Fruit fly (Drosophila melanogaster) whole organism, embryonic: Measurements from ENCODE around the gene CG43121.

Source experiments
- Abd-B ChIP-seq: fragments of 200-800 bp; sonication (Bioruptor generic); optimal IDR thresholded peaks from 2 replicates; lab custom pipeline; 2018; ENCODE audit warnings: missing biosample characterization, mild to moderate bottlenecking, missing genetic modification characterization, moderate library complexity
- Atf6 ChIP-seq: fragments of 200-800 bp; sonication (Bioruptor generic); IDR thresholded peaks from 2 replicates; pipeline ENCODE4 v1.3.6; 2022; ENCODE audit warnings: missing biosample characterization, missing genetic modification characterization
- BEAF-32 ChIP-seq: fragments of 200-800 bp; sonication (Bioruptor generic); optimal IDR thresholded peaks from 3 replicates; lab custom pipeline; 2017; ENCODE audit warnings: missing biosample characterization, missing genetic modification characterization, mild to moderate bottlenecking, moderate library complexity, missing genetic modification reagents
- Blimp-1 ChIP-seq: fragments of 200-800 bp; sonication (Bioruptor generic); optimal IDR thresholded peaks from 3 replicates; lab custom pipeline; 2018; ENCODE audit warnings: missing biosample characterization, missing genetic modification characterization, mild to moderate bottlenecking, moderate library complexity, missing genetic modification reagents
- CG10147 ChIP-seq: fragments of 200-800 bp; sonication (Bioruptor generic); optimal IDR thresholded peaks from 2 replicates; lab custom pipeline; 2019; ENCODE audit warnings: missing biosample characterization, mild to moderate bottlenecking, missing genetic modification characterization, moderate library complexity
- CG10274 ChIP-seq: fragments of 200-800 bp; sonication (Bioruptor generic); optimal IDR thresholded peaks from 3 replicates; lab custom pipeline; 2017; ENCODE audit warnings: missing biosample characterization, mild to moderate bottlenecking, missing genetic modification characterization
- CG10959 ChIP-seq: fragments of 200-800 bp; sonication (Bioruptor generic); IDR thresholded peaks from 2 replicates; pipeline ENCODE4 v1.3.6; 2022; ENCODE audit warnings: missing biosample characterization, missing genetic modification characterization
- CG11456 ChIP-seq: fragments of 200-800 bp; sonication (Bioruptor generic); IDR thresholded peaks from 3 replicates; pipeline ENCODE4 v1.3.6; 2022; ENCODE audit warnings: missing biosample characterization, missing genetic modification characterization
- CG15011 ChIP-seq: fragments of 200-800 bp; sonication (Bioruptor generic); optimal IDR thresholded peaks from 3 replicates; lab custom pipeline; 2018; ENCODE audit warnings: missing biosample characterization, mild to moderate bottlenecking, missing genetic modification characterization
- CG15479 ChIP-seq: fragments of 200-800 bp; sonication (Bioruptor generic); optimal IDR thresholded peaks from 3 replicates; lab custom pipeline; 2019; ENCODE audit warnings: missing biosample characterization, mild to moderate bottlenecking, missing genetic modification characterization, moderate library complexity
- CG1602 ChIP-seq: fragments of 200-800 bp; sonication (Bioruptor generic); optimal IDR thresholded peaks from 3 replicates; lab custom pipeline; 2016; ENCODE audit warnings: missing biosample characterization, missing genetic modification characterization
- CG18599 ChIP-seq: fragments of 200-800 bp; sonication (Bioruptor generic); optimal IDR thresholded peaks from 3 replicates; lab custom pipeline; 2017; ENCODE audit warnings: missing biosample characterization, missing genetic modification characterization, mild to moderate bottlenecking, moderate library complexity, missing genetic modification reagents
- CG2120 ChIP-seq: fragments of 200-800 bp; sonication (Bioruptor generic); optimal IDR thresholded peaks from 3 replicates; lab custom pipeline; 2016; ENCODE audit warnings: missing biosample characterization, missing genetic modification characterization
- CG2712 ChIP-seq: fragments of 200-800 bp; optimal IDR thresholded peaks from 3 replicates; lab custom pipeline; 2019; ENCODE audit warnings: missing biosample characterization, mild to moderate bottlenecking, missing genetic modification characterization, moderate library complexity
- CG2889 ChIP-seq: fragments of 200-800 bp; sonication (Bioruptor generic); IDR thresholded peaks from 3 replicates; pipeline ENCODE4 v1.3.6; 2022; ENCODE audit warnings: missing biosample characterization, missing genetic modification characterization
- CG33213 ChIP-seq: fragments of 200-800 bp; sonication (Bioruptor generic); optimal IDR thresholded peaks from 3 replicates; lab custom pipeline; 2016; ENCODE audit warnings: missing biosample characterization, missing genetic modification characterization
- CG4404 ChIP-seq: fragments of 200-800 bp; sonication (Bioruptor generic); IDR thresholded peaks from 2 replicates; pipeline ENCODE4 v1.3.6; 2022; ENCODE audit warnings: missing biosample characterization, missing genetic modification characterization
- CG6272 ChIP-seq: fragments of 200-800 bp; sonication (Bioruptor generic); IDR thresholded peaks from 2 replicates; pipeline ENCODE4 v1.3.6; 2022; ENCODE audit warnings: missing biosample characterization, missing genetic modification characterization
- CG6791 ChIP-seq: fragments of 200-800 bp; sonication (Bioruptor generic); IDR thresholded peaks from 3 replicates; pipeline ENCODE4 v1.3.6; 2022; ENCODE audit warnings: missing biosample characterization, missing genetic modification characterization; ENCODE audit not compliant: partially characterized antibody
- CG8478 ChIP-seq: fragments of >200 bp; optimal IDR thresholded peaks from 2 replicates; lab custom pipeline; 2018
- CG9817 ChIP-seq: fragments of 200-800 bp; sonication (Bioruptor generic); optimal IDR thresholded peaks from 2 replicates; lab custom pipeline; 2018; ENCODE audit warnings: missing biosample characterization, mild to moderate bottlenecking, missing genetic modification characterization, moderate library complexity
- CrebB ChIP-seq: fragments of 200-800 bp; sonication (Bioruptor generic); optimal IDR thresholded peaks from 3 replicates; lab custom pipeline; 2018; ENCODE audit warnings: missing biosample characterization, mild to moderate bottlenecking, missing genetic modification characterization
- Dip3 ChIP-seq: fragments of 200-800 bp; sonication (Bioruptor generic); optimal IDR thresholded peaks from 3 replicates; lab custom pipeline; 2016; ENCODE audit warnings: missing biosample characterization, missing genetic modification characterization
- Doc3 ChIP-seq: fragments of 200-800 bp; sonication (Bioruptor generic); IDR thresholded peaks from 3 replicates; pipeline ENCODE4 v1.3.6; 2022; ENCODE audit warnings: missing biosample characterization, missing genetic modification characterization; ENCODE audit not compliant: partially characterized antibody
- E2f1 ChIP-seq: fragments of 200-800 bp; sonication (Bioruptor generic); IDR thresholded peaks from 2 replicates; pipeline ENCODE4 v1.3.6; 2022; ENCODE audit warnings: missing biosample characterization, missing genetic modification characterization
- Gug ChIP-seq: fragments of 200-800 bp; sonication (Bioruptor generic); IDR thresholded peaks from 4 replicates; pipeline ENCODE4 v1.3.6; 2022; ENCODE audit warnings: missing biosample characterization, missing genetic modification characterization
- NFAT ChIP-seq: fragments of 200-800 bp; sonication (Bioruptor generic); IDR thresholded peaks from 2 replicates; pipeline ENCODE4 v1.3.6; 2022; ENCODE audit warnings: missing biosample characterization, missing genetic modification characterization
- Nf-YC ChIP-seq: fragments of 200-800 bp; optimal IDR thresholded peaks from 3 replicates; lab custom pipeline; 2019; ENCODE audit warnings: missing biosample characterization, mild to moderate bottlenecking, missing genetic modification characterization, moderate library complexity
- Poxn ChIP-seq: fragments of 200-800 bp; sonication (Bioruptor generic); IDR thresholded peaks from 2 replicates; pipeline ENCODE4 v1.3.6; 2022; ENCODE audit warnings: missing biosample characterization, missing genetic modification characterization
- Sox100B ChIP-seq: fragments of 200-800 bp; sonication (Bioruptor generic); optimal IDR thresholded peaks from 3 replicates; lab custom pipeline; 2018; ENCODE audit warnings: missing biosample characterization, mild to moderate bottlenecking, missing genetic modification characterization
- Tbp ChIP-seq: fragments of >200 bp; optimal IDR thresholded peaks from 2 replicates; lab custom pipeline; 2018; ENCODE audit warnings: missing biosample characterization, missing genetic modification characterization
- Xbp1 ChIP-seq: fragments of 200-800 bp; sonication (Bioruptor generic); optimal IDR thresholded peaks from 3 replicates; lab custom pipeline; 2016; ENCODE audit warnings: missing biosample characterization, mild to moderate bottlenecking, missing genetic modification characterization
- Xrp1 ChIP-seq: fragments of 200-800 bp; sonication (Bioruptor generic); IDR thresholded peaks from 2 replicates; pipeline ENCODE4 v1.3.6; 2022; ENCODE audit warnings: missing biosample characterization, missing genetic modification characterization
- abd-A ChIP-seq: fragments of 200-800 bp; sonication (Bioruptor generic); optimal IDR thresholded peaks from 3 replicates; lab custom pipeline; 2019; ENCODE audit warnings: missing biosample characterization, mild to moderate bottlenecking, missing genetic modification characterization, moderate library complexity
- ash1 ChIP-seq: fragments of 200-800 bp; sonication (Bioruptor generic); optimal IDR thresholded peaks from 2 replicates; lab custom pipeline; 2018; ENCODE audit warnings: missing biosample characterization, mild to moderate bottlenecking, missing genetic modification characterization
- cad ChIP-seq: fragments of >200 bp; optimal IDR thresholded peaks from 2 replicates; lab custom pipeline; 2017; ENCODE audit warnings: missing biosample characterization, missing genetic modification characterization
- crol ChIP-seq: fragments of 200-800 bp; sonication (Bioruptor generic); IDR thresholded peaks from 2 replicates; pipeline ENCODE4 v1.3.6; 2022; ENCODE audit warnings: missing biosample characterization, missing genetic modification characterization
- dati ChIP-seq: fragments of 200-800 bp; sonication (Bioruptor generic); IDR thresholded peaks from 2 replicates; pipeline ENCODE4 v1.3.6; 2022; ENCODE audit warnings: missing biosample characterization, missing genetic modification characterization
- dm ChIP-seq: fragments of 200-800 bp; sonication (Bioruptor generic); optimal IDR thresholded peaks from 3 replicates; lab custom pipeline; 2016; ENCODE audit warnings: missing biosample characterization, missing genetic modification characterization
- dmrt99B ChIP-seq: fragments of 200-800 bp; sonication (Bioruptor generic); optimal IDR thresholded peaks from 2 replicates; lab custom pipeline; 2018; ENCODE audit warnings: missing biosample characterization, mild to moderate bottlenecking, missing genetic modification characterization, moderate library complexity
- fd64A ChIP-seq: fragments of 200-800 bp; sonication (Bioruptor generic); optimal IDR thresholded peaks from 3 replicates; lab custom pipeline; 2018; ENCODE audit warnings: missing biosample characterization, mild to moderate bottlenecking, missing genetic modification characterization
- fu2 ChIP-seq: fragments of 200-800 bp; sonication (Bioruptor generic); optimal IDR thresholded peaks from 2 replicates; lab custom pipeline; 2016; ENCODE audit warnings: missing biosample characterization, missing genetic modification characterization
- gsb-n ChIP-seq: fragments of 200-800 bp; sonication (Bioruptor generic); optimal IDR thresholded peaks from 3 replicates; lab custom pipeline; 2018; ENCODE audit warnings: missing biosample characterization, mild to moderate bottlenecking, missing genetic modification characterization
- ham ChIP-seq: fragments of 200-800 bp; sonication (Bioruptor generic); IDR thresholded peaks from 2 replicates; pipeline ENCODE4 v1.3.6; 2022; ENCODE audit warnings: missing biosample characterization, missing genetic modification characterization
- her ChIP-seq: fragments of 200-800 bp; sonication (Bioruptor generic); optimal IDR thresholded peaks from 2 replicates; lab custom pipeline; 2016; ENCODE audit warnings: missing biosample characterization, missing genetic modification characterization
- jing ChIP-seq: fragments of 200-800 bp; sonication (Bioruptor generic); optimal IDR thresholded peaks from 2 replicates; lab custom pipeline; 2018; ENCODE audit warnings: missing biosample characterization, mild to moderate bottlenecking, missing genetic modification characterization
- peb ChIP-seq: fragments of 200-800 bp; sonication (Bioruptor generic); IDR thresholded peaks from 2 replicates; pipeline ENCODE4 v1.3.6; 2022; ENCODE audit warnings: missing biosample characterization, missing genetic modification characterization
- phol ChIP-seq: fragments of 200-800 bp; sonication (Bioruptor generic); optimal IDR thresholded peaks from 3 replicates; lab custom pipeline; 2018; ENCODE audit warnings: missing biosample characterization, mild to moderate bottlenecking, missing genetic modification characterization, moderate library complexity
- psq ChIP-seq: fragments of 200-800 bp; sonication (Bioruptor generic); optimal IDR thresholded peaks from 2 replicates; lab custom pipeline; 2017; ENCODE audit warnings: missing biosample characterization, missing genetic modification characterization
- slbo ChIP-seq: fragments of 200-800 bp; sonication (Bioruptor generic); IDR thresholded peaks from 2 replicates; pipeline ENCODE4 v1.3.6; 2022; ENCODE audit warnings: missing biosample characterization, missing genetic modification characterization

Gene CG43121

dm6 chr3L:14631964-14632758 lies 40.1 kb downstream of the CG43121 start, which contains the start of the genes RecQ5 and dlp (continued):
- TF ChIP-seq Doc3 (GFP tag; lab: Robert Waterston, UW): peak; percentile 75
- peak; percentile 39 for TF ChIP-seq psq (GFP tag; lab: Kevin White, UChicago)
- TF ChIP-seq Xbp1: peak; percentile 89
- TF ChIP-seq ham (GFP tag; lab: Robert Waterston, UW): no peak
- peak; percentile 91 for TF ChIP-seq slbo (GFP tag; lab: Robert Waterston, UW)
- TF ChIP-seq CG1602 (GFP tag; lab: Kevin White, UChicago): peak; percentile 84
- no peak for TF ChIP-seq peb (GFP tag; lab: Robert Waterston, UW)
- peak; percentile 93 for TF ChIP-seq BEAF-32
- peak; percentile 20 for TF ChIP-seq fu2 (GFP tag; lab: Kevin White, UChicago)
- no peak for TF ChIP-seq Tbp
- peak; percentile 65 for TF ChIP-seq Atf6 (GFP tag; lab: Robert Waterston, UW)
- peak; percentile 19 for TF ChIP-seq CrebB
- peak; percentile 82 for TF ChIP-seq Sox100B
- peak; percentile 71 for TF ChIP-seq gsb-n (tag; lab: Kevin White, UChicago)
- TF ChIP-seq dmrt99B (tag; lab: Kevin White, UChicago): peak; percentile 79
- peak; percentile 53 for TF ChIP-seq Nf-YC (tag; lab: Kevin White, UChicago)
- TF ChIP-seq CG4404: no peak
- no peak for TF ChIP-seq CG8478
- peak; percentile 76 for TF ChIP-seq CG18599 (GFP tag; lab: Kevin White, UChicago)
- peak; percentile 26 for TF ChIP-seq jing
- peak; percentile 62; the same call in 2 of the 3 replicates for TF ChIP-seq CG11456 (GFP tag; lab: Robert Waterston, UW)
- peak; percentile 13 for TF ChIP-seq dm (GFP tag; lab: Kevin White, UChicago)
- TF ChIP-seq NFAT (GFP tag; lab: Robert Waterston, UW): peak; percentile 69
- peak; percentile 70 for TF ChIP-seq CG2712 (tag; lab: Kevin White, UChicago)
- TF ChIP-seq CG6791: peak; percentile 97
- TF ChIP-seq CG6272 (GFP tag; lab: Robert Waterston, UW): peak; percentile 17; the same call in 1 of the 2 replicates
- TF ChIP-seq abd-A (tag; lab: Kevin White, UChicago): peak; percentile 51
- TF ChIP-seq CG10147 (GFP tag; lab: Kevin White, UChicago): peak; percentile 69
- TF ChIP-seq her: peak; percentile 53
- TF ChIP-seq CG33213 (GFP tag; lab: Kevin White, UChicago): peak; percentile 17
- peak; percentile 14 for TF ChIP-seq Dip3 (GFP tag; lab: Kevin White, UChicago)
- TF ChIP-seq CG9817 (tag; lab: Kevin White, UChicago): peak; percentile 76
- peak; percentile 47; the same call in 1 of the 2 replicates for TF ChIP-seq Poxn (GFP tag; lab: Robert Waterston, UW)
- peak; percentile 23 for TF ChIP-seq CG15479
- TF ChIP-seq CG15011 (GFP tag; lab: Kevin White, UChicago): peak; percentile 51
- no peak for TF ChIP-seq fd64A (GFP tag; lab: Kevin White, UChicago)
- TF ChIP-seq ash1 (GFP tag; lab: Kevin White, UChicago): peak; percentile 83
- TF ChIP-seq CG10274 (GFP tag; lab: Kevin White, UChicago): no peak
- peak; percentile 80 for TF ChIP-seq Abd-B (GFP tag; lab: Kevin White, UChicago)
- peak; percentile 83 for TF ChIP-seq CG2120 (GFP tag; lab: Kevin White, UChicago)
- peak; percentile 56 for TF ChIP-seq CG10959 (GFP tag; lab: Robert Waterston, UW)
- TF ChIP-seq cad: no peak
- no peak for TF ChIP-seq dati (GFP tag; lab: Robert Waterston, UW)
- peak; percentile 83 for TF ChIP-seq phol (tag; lab: Kevin White, UChicago)
- TF ChIP-seq Blimp-1 (GFP tag; lab: Kevin White, UChicago): peak; percentile 69
- no peak; the same call in 2 of the 3 replicates for TF ChIP-seq CG2889 (GFP tag; lab: Robert Waterston, UW)
- peak; percentile 67 for TF ChIP-seq Xrp1 (GFP tag; lab: Robert Waterston, UW)
- TF ChIP-seq Gug (GFP tag; lab: Robert Waterston, UW): peak; percentile 20; the same call in 2 of the 4 replicates
- TF ChIP-seq crol (GFP tag; lab: Robert Waterston, UW): no peak; the same call in 1 of the 2 replicates
- peak; percentile 56 for TF ChIP-seq E2f1
